Fruit fly (Drosophila melanogaster) whole organism, embryonic: ENCODE measurements around the gene CG7497.

Experiments
- Atf-2 ChIP-seq: fragments of 200-800 bp; sonication (Bioruptor generic); optimal IDR thresholded peaks from 2 replicates; lab custom pipeline; 2016; ENCODE audit warnings: missing biosample characterization, missing genetic modification characterization
- CG10147 ChIP-seq: fragments of 200-800 bp; sonication (Bioruptor generic); optimal IDR thresholded peaks from 2 replicates; lab custom pipeline; 2019; ENCODE audit warnings: missing biosample characterization, mild to moderate bottlenecking, missing genetic modification characterization, moderate library complexity
- CG1024 ChIP-seq: fragments of 200-800 bp; sonication (Bioruptor generic); IDR thresholded peaks from 2 replicates; pipeline ENCODE4 v1.3.6; 2022; ENCODE audit warnings: missing biosample characterization, missing genetic modification characterization
- CG10462 ChIP-seq: fragments of 200-800 bp; sonication (Bioruptor generic); optimal IDR thresholded peaks from 2 replicates; lab custom pipeline; 2016; ENCODE audit warnings: missing biosample characterization, missing genetic modification characterization
- CG11085 ChIP-seq: fragments of 200-800 bp; sonication (Bioruptor generic); IDR thresholded peaks from 2 replicates; pipeline ENCODE4 v1.3.6; 2022; ENCODE audit warnings: missing biosample characterization, missing genetic modification characterization
- CG11247 ChIP-seq: fragments of 200-800 bp; sonication (Bioruptor generic); IDR thresholded peaks from 2 replicates; pipeline ENCODE4 v1.3.6; 2022; ENCODE audit warnings: missing biosample characterization, missing genetic modification characterization
- CG12071 ChIP-seq: fragments of 200-800 bp; sonication (Bioruptor generic); optimal IDR thresholded peaks from 3 replicates; lab custom pipeline; 2018; ENCODE audit warnings: missing biosample characterization, mild to moderate bottlenecking, missing genetic modification characterization
- CG12104 ChIP-seq: fragments of 200-800 bp; sonication (Bioruptor generic); optimal IDR thresholded peaks from 3 replicates; lab custom pipeline; 2016; ENCODE audit warnings: missing biosample characterization, missing genetic modification characterization
- CG14050 ChIP-seq: fragments of 200-800 bp; sonication (Bioruptor generic); IDR thresholded peaks from 3 replicates; pipeline ENCODE4 v1.3.6; 2022; ENCODE audit warnings: missing biosample characterization, missing genetic modification characterization
- CG14441 ChIP-seq: fragments of 200-800 bp; sonication (Bioruptor generic); IDR thresholded peaks from 2 replicates; pipeline ENCODE4 v1.3.6; 2022; ENCODE audit warnings: missing biosample characterization, missing genetic modification characterization
- CG17328 ChIP-seq: fragments of 200-800 bp; sonication (Bioruptor generic); IDR thresholded peaks from 2 replicates; pipeline ENCODE4 v1.3.6; 2022; ENCODE audit warnings: missing biosample characterization, missing genetic modification characterization
- CG17361 ChIP-seq: fragments of 200-800 bp; sonication (Bioruptor generic); IDR thresholded peaks from 3 replicates; pipeline ENCODE4 v1.3.6; 2022; ENCODE audit warnings: missing biosample characterization, missing genetic modification characterization
- CG2129 ChIP-seq: fragments of 200-800 bp; sonication (Bioruptor generic); IDR thresholded peaks from 2 replicates; pipeline ENCODE4 v1.3.6; 2022; ENCODE audit warnings: missing biosample characterization, missing genetic modification characterization; ENCODE audit not compliant: partially characterized antibody
- CG32772 ChIP-seq: fragments of 200-800 bp; sonication (Bioruptor generic); IDR thresholded peaks from 2 replicates; pipeline ENCODE4 v1.3.6; 2022; ENCODE audit warnings: missing biosample characterization, missing genetic modification characterization
- CG3281 ChIP-seq: fragments of 200-800 bp; sonication (Bioruptor generic); optimal IDR thresholded peaks from 3 replicates; lab custom pipeline; 2017; ENCODE audit warnings: missing biosample characterization, mild to moderate bottlenecking, missing genetic modification characterization
- CG4360 ChIP-seq: fragments of 200-800 bp; sonication (Bioruptor generic); IDR thresholded peaks from 2 replicates; pipeline ENCODE4 v1.3.6; 2022; ENCODE audit warnings: missing biosample characterization, missing genetic modification characterization
- CG5953 ChIP-seq: fragments of 200-800 bp; sonication (Bioruptor generic); IDR thresholded peaks from 2 replicates; pipeline ENCODE4 v1.3.6; 2022; ENCODE audit warnings: missing biosample characterization, missing genetic modification characterization
- CG6272 ChIP-seq: fragments of 200-800 bp; sonication (Bioruptor generic); IDR thresholded peaks from 2 replicates; pipeline ENCODE4 v1.3.6; 2022; ENCODE audit warnings: missing biosample characterization, missing genetic modification characterization
- CG6791 ChIP-seq: fragments of 200-800 bp; sonication (Bioruptor generic); IDR thresholded peaks from 3 replicates; pipeline ENCODE4 v1.3.6; 2022; ENCODE audit warnings: missing biosample characterization, missing genetic modification characterization; ENCODE audit not compliant: partially characterized antibody
- CG7271 ChIP-seq: fragments of 200-800 bp; sonication (Bioruptor generic); optimal IDR thresholded peaks from 2 replicates; lab custom pipeline; 2018; ENCODE audit warnings: missing biosample characterization, mild to moderate bottlenecking, missing genetic modification characterization, moderate library complexity
- CG7745 ChIP-seq: fragments of 200-800 bp; sonication (Bioruptor generic); optimal IDR thresholded peaks from 2 replicates; lab custom pipeline; 2018; ENCODE audit warnings: missing biosample characterization, mild to moderate bottlenecking, missing genetic modification characterization, moderate library complexity
- CG9437 ChIP-seq: fragments of 200-800 bp; sonication (Bioruptor generic); optimal IDR thresholded peaks from 2 replicates; lab custom pipeline; 2018; ENCODE audit warnings: missing biosample characterization, mild to moderate bottlenecking, missing genetic modification characterization
- Deaf1 ChIP-seq: fragments of 200-800 bp; optimal IDR thresholded peaks from 3 replicates; lab custom pipeline; 2019; ENCODE audit warnings: missing biosample characterization, mild to moderate bottlenecking, missing genetic modification characterization, moderate library complexity
- Fer1 ChIP-seq: fragments of 200-800 bp; sonication (Bioruptor generic); optimal IDR thresholded peaks from 2 replicates; lab custom pipeline; 2017; ENCODE audit warnings: missing biosample characterization, mild to moderate bottlenecking, missing genetic modification characterization
- Gug ChIP-seq: fragments of 200-800 bp; sonication (Bioruptor generic); IDR thresholded peaks from 4 replicates; pipeline ENCODE4 v1.3.6; 2022; ENCODE audit warnings: missing biosample characterization, missing genetic modification characterization
- HLH54F ChIP-seq: fragments of 200-800 bp; sonication (Bioruptor generic); optimal IDR thresholded peaks from 3 replicates; lab custom pipeline; 2016; ENCODE audit warnings: missing biosample characterization, missing genetic modification characterization
- HLHmδ ChIP-seq: fragments of 200-800 bp; sonication (Bioruptor generic); optimal IDR thresholded peaks from 2 replicates; lab custom pipeline; 2018; ENCODE audit warnings: missing biosample characterization, mild to moderate bottlenecking, missing genetic modification characterization, moderate library complexity
- Hr3 ChIP-seq: fragments of 200-800 bp; sonication (Bioruptor generic); optimal IDR thresholded peaks from 3 replicates; lab custom pipeline; 2016; ENCODE audit warnings: missing biosample characterization, missing genetic modification characterization
- Hsf ChIP-seq: fragments of 200-800 bp; sonication (Bioruptor generic); optimal IDR thresholded peaks from 3 replicates; lab custom pipeline; 2016; ENCODE audit warnings: missing biosample characterization, missing genetic modification characterization
- Mad ChIP-seq: fragments of 200-800 bp; sonication (Bioruptor generic); optimal IDR thresholded peaks from 2 replicates; lab custom pipeline; 2016; ENCODE audit warnings: missing biosample characterization, missing genetic modification characterization
- Med ChIP-seq: fragments of 200-800 bp; sonication (Bioruptor generic); peaks from one replicate; lab custom pipeline; 2016; ENCODE audit warnings: missing biosample characterization, missing genetic modification characterization, mild to moderate bottlenecking, inconsistent platforms, moderate library complexity
- Nf-YA ChIP-seq: fragments of 200-800 bp; sonication (Bioruptor generic); IDR thresholded peaks from 2 replicates; pipeline ENCODE4 v1.3.6; 2022; ENCODE audit warnings: missing biosample characterization, missing genetic modification characterization
- Opbp ChIP-seq: fragments of 200-800 bp; sonication (Bioruptor generic); IDR thresholded peaks from 3 replicates; pipeline ENCODE4 v1.3.6; 2022; ENCODE audit warnings: missing biosample characterization, missing genetic modification characterization; ENCODE audit not compliant: partially characterized antibody
- Side ChIP-seq: fragments of 200-800 bp; sonication (Bioruptor generic); optimal IDR thresholded peaks from 2 replicates; lab custom pipeline; 2016; ENCODE audit warnings: missing biosample characterization, missing genetic modification characterization
- Usf ChIP-seq: fragments of 200-800 bp; sonication (Bioruptor generic); optimal IDR thresholded peaks from 2 replicates; lab custom pipeline; 2017; ENCODE audit warnings: missing genotype, missing biosample characterization, missing genetic modification characterization
- ap ChIP-seq: fragments of 200-800 bp; sonication (Bioruptor generic); IDR thresholded peaks from 2 replicates; pipeline ENCODE4 v1.3.6; 2022; ENCODE audit warnings: missing biosample characterization, missing genetic modification characterization
- az2 ChIP-seq: fragments of 200-800 bp; sonication (Bioruptor generic); optimal IDR thresholded peaks from 3 replicates; lab custom pipeline; 2016; ENCODE audit warnings: missing biosample characterization, missing genetic modification characterization
- dati ChIP-seq: fragments of 200-800 bp; sonication (Bioruptor generic); IDR thresholded peaks from 2 replicates; pipeline ENCODE4 v1.3.6; 2022; ENCODE audit warnings: missing biosample characterization, missing genetic modification characterization
- dpn ChIP-seq, 2 experiments: fragments of 200-800 bp; sonication (Bioruptor generic); optimal IDR thresholded peaks; 3 replicates each; lab custom pipeline; 2016; ENCODE audit warnings: missing biosample characterization in 2 of 2, missing genetic modification characterization in 2 of 2
- fd102C ChIP-seq: fragments of 200-800 bp; sonication (Bioruptor generic); optimal IDR thresholded peaks from 2 replicates; lab custom pipeline; 2018; ENCODE audit warnings: missing biosample characterization, mild to moderate bottlenecking, missing genetic modification characterization, moderate library complexity
- fd64A ChIP-seq: fragments of 200-800 bp; sonication (Bioruptor generic); optimal IDR thresholded peaks from 3 replicates; lab custom pipeline; 2018; ENCODE audit warnings: missing biosample characterization, mild to moderate bottlenecking, missing genetic modification characterization
- gt ChIP-seq: fragments of 200-800 bp; sonication (Bioruptor generic); IDR thresholded peaks from 2 replicates; pipeline ENCODE4 v1.3.6; 2022; ENCODE audit warnings: missing biosample characterization, missing genetic modification characterization
- hb ChIP-seq: fragments of 200-800 bp; sonication (Bioruptor generic); IDR thresholded peaks from 3 replicates; pipeline ENCODE4 v1.3.6; 2022; ENCODE audit warnings: missing biosample characterization, missing genetic modification characterization; ENCODE audit not compliant: partially characterized antibody
- pho ChIP-seq: fragments of 200-800 bp; sonication (Bioruptor generic); optimal IDR thresholded peaks from 2 replicates; lab custom pipeline; 2016; ENCODE audit warnings: missing biosample characterization, missing genetic modification characterization
- phol ChIP-seq: fragments of 200-800 bp; sonication (Bioruptor generic); optimal IDR thresholded peaks from 3 replicates; lab custom pipeline; 2018; ENCODE audit warnings: missing biosample characterization, mild to moderate bottlenecking, missing genetic modification characterization, moderate library complexity
- prd ChIP-seq, 3 experiments: fragments of >200 bp in 2 of 3; fragments of 200-800 bp in 1 of 3; sonication (Bioruptor generic) in 1 of 3; optimal IDR thresholded peaks in 2 of 3; IDR thresholded peaks in 1 of 3; 2 replicates in 2 of 3; 3 replicates in 1 of 3; pipeline versions ENCODE4 v1.3.6 to Lab custom; 2017 to 2022; ENCODE audit warnings: missing biosample characterization in 1 of 3, missing genetic modification characterization in 1 of 3
- stc ChIP-seq: fragments of 200-800 bp; sonication (Bioruptor generic); IDR thresholded peaks from 2 replicates; pipeline ENCODE4 v1.3.6; 2022; ENCODE audit warnings: missing biosample characterization, missing genetic modification characterization
- zen ChIP-seq: fragments of 200-800 bp; sonication (Bioruptor generic); optimal IDR thresholded peaks from 3 replicates; lab custom pipeline; 2018; ENCODE audit warnings: missing biosample characterization, mild to moderate bottlenecking, missing genetic modification characterization, moderate library complexity

Gene CG7497

dm6 chr3L:17653701-17654667 is 20.7 kb downstream of the CG7497 start, which contains the start of the genes Krn, Ndfip and CG7484 (continued):
- TF ChIP-seq CG12071 (GFP tag; lab: Kevin White, UChicago) (no peak), Nf-YA (GFP tag; lab: Robert Waterston, UW) (no peak), dpn (GFP tag; optimal IDR thresholded peaks at IDR 0.05; lab: Kevin White, UChicago) (peak; percentile 85 to 89), HLH54F (peak; percentile 87), CG10147 (GFP tag; lab: Kevin White, UChicago) (peak; percentile 87), CG2129 (GFP tag; lab: Robert Waterston, UW) (peak; percentile 96), CG14050 (GFP tag; lab: Robert Waterston, UW) (peak; percentile 64; the same call in 2 of the 3 replicates), Usf (GFP tag; lab: Kevin White, UChicago) (peak; percentile 83), az2 (peak; percentile 85), CG7271 (tag; lab: Kevin White, UChicago) (peak; percentile 76), CG3281 (GFP tag; lab: Kevin White, UChicago) (peak; percentile 83), Fer1 (peak; percentile 81), CG6791 (peak; percentile 89), CG17361 (peak; percentile 92), CG11247 (peak; percentile 87), CG9437 (GFP tag; lab: Kevin White, UChicago) (peak; percentile 72), gt (GFP tag; lab: Robert Waterston, UW) (peak; percentile 61; the same call in 1 of the 2 replicates), fd64A (GFP tag; lab: Kevin White, UChicago) (no peak), CG12104 (peak; percentile 90), Mad (GFP tag; lab: Kevin White, UChicago) (peak; percentile 80), Atf-2 (GFP tag; lab: Kevin White, UChicago) (peak; percentile 71), hb (GFP tag; lab: Robert Waterston, UW) (peak; percentile 96), CG14441 (GFP tag; lab: Robert Waterston, UW) (peak; percentile 83), CG4360 (no peak), Side (peak; percentile 67), stc (peak; percentile 71; the same call in 1 of the 2 replicates), Med (peak; percentile 97), prd (optimal IDR thresholded peaks at IDR 0.05; lab: Kevin White, UChicago) (no peak), prd (GFP tag; IDR thresholded peaks at IDR 0.05; lab: Robert Waterston, UW) (peak; percentile 88), CG6272 (GFP tag; lab: Robert Waterston, UW) (peak; percentile 92), pho (GFP tag; lab: Kevin White, UChicago) (peak; percentile 82), Hr3 (GFP tag; lab: Kevin White, UChicago) (peak; percentile 88), CG11085 (GFP tag; lab: Robert Waterston, UW) (peak; percentile 83), HLHmδ (no peak), CG1024 (GFP tag; lab: Robert Waterston, UW) (peak; percentile 37; the same call in 1 of the 2 replicates), Opbp (GFP tag; lab: Robert Waterston, UW) (peak; percentile 94; the same call in 2 of the 3 replicates), fd102C (no peak), CG5953 (GFP tag; lab: Robert Waterston, UW) (peak; percentile 20; the same call in 1 of the 2 replicates), Hsf (peak; percentile 90), zen (tag; lab: Kevin White, UChicago) (peak; percentile 91), CG17328 (peak; percentile 81), ap (GFP tag; lab: Robert Waterston, UW) (peak; percentile 71), Gug (GFP tag; lab: Robert Waterston, UW) (peak; percentile 78), dati (GFP tag; lab: Robert Waterston, UW) (0 out of 2 replicates have a peak, but pooled peaks have one; percentile 3), phol (peak; percentile 92), Deaf1 (tag; lab: Kevin White, UChicago) (peak; percentile 74), CG10462 (GFP tag; lab: Kevin White, UChicago) (peak; percentile 79), CG7745 (tag; lab: Kevin White, UChicago) (peak; percentile 27), CG32772 (GFP tag; lab: Robert Waterston, UW) (peak; percentile 85)
